Worm (Caenorhabditis elegans) whole organism, L2 larva: ENCODE results near the gene ubxn-4.

Experiments used
- aly-2 ChIP-seq: fragments of 150-350 bp; optimal IDR thresholded peaks from 2 replicates; lab custom pipeline; 2014; ENCODE audit warnings: missing biosample characterization, missing genetic modification characterization
- ceh-82 ChIP-seq: fragments of 150-350 bp; optimal IDR thresholded peaks from 2 replicates; lab custom pipeline; 2014; ENCODE audit warnings: missing biosample characterization, missing genetic modification characterization
- crh-2 ChIP-seq: sonication (generic microtip); optimal IDR thresholded peaks from 2 replicates; lab custom pipeline; 2017; ENCODE audit warnings: missing biosample characterization, missing genetic modification characterization
- elt-1 ChIP-seq: fragments of 150-350 bp; optimal IDR thresholded peaks from 2 replicates; lab custom pipeline; 2014; ENCODE audit warnings: missing biosample characterization, missing genetic modification characterization
- fos-1 ChIP-seq: fragments of 150-350 bp; optimal IDR thresholded peaks from 2 replicates; lab custom pipeline; 2014; ENCODE audit warnings: missing biosample characterization, missing genetic modification characterization
- lin-39 ChIP-seq: fragments of 150-350 bp; optimal IDR thresholded peaks from 2 replicates; lab custom pipeline; 2014; ENCODE audit warnings: missing biosample characterization, missing genetic modification reagents, missing genetic modification characterization
- lsy-2 ChIP-seq, 2 experiments: fragments of 150-350 bp in 1 of 2; sonication (generic microtip) in 1 of 2; optimal IDR thresholded peaks; 2 replicates each; lab custom pipeline; 2014 to 2017; ENCODE audit warnings: missing biosample characterization in 2 of 2, missing genetic modification characterization in 2 of 2

- no peak for TF ChIP-seq lin-39
- no peak for TF ChIP-seq aly-2 (tag; lab: Kevin White, UChicago)
- peak; percentile 96 for TF ChIP-seq crh-2 (tag; lab: Kevin White, UChicago)
- no peak for TF ChIP-seq ceh-82 (tag; lab: Kevin White, UChicago)
- TF ChIP-seq elt-1 (tag; lab: Kevin White, UChicago): no peak
- TF ChIP-seq lsy-2 (tag; optimal IDR thresholded peaks at IDR 0.05; lab: Kevin White, UChicago): peak in 1 of 2 experiments; percentile 89
- peak; percentile 33 for TF ChIP-seq fos-1 (tag; lab: Kevin White, UChicago)
Measured at ce11 chrIII:8443557-8444131, 38.3 kb upstream of the ubxn-4 start, which contains the start of gene ufbp-1.
